Fruit fly (Drosophila melanogaster) whole organism, embryonic: ENCODE measurements around the gene r-l.
A peak's percentile ranks its signal among the peaks of the same experiment; 100 is the strongest.

ENCODE experiments used
- Bdp1 ChIP-seq: fragments of 200-800 bp; sonication (Bioruptor generic); optimal IDR thresholded peaks from 3 replicates; lab custom pipeline; 2016; ENCODE audit warnings: missing biosample characterization, missing genetic modification characterization
- CG10431 ChIP-seq: fragments of 200-800 bp; sonication (Bioruptor generic); optimal IDR thresholded peaks from 3 replicates; lab custom pipeline; 2018; ENCODE audit warnings: missing biosample characterization, mild to moderate bottlenecking, missing genetic modification characterization
- CG10462 ChIP-seq: fragments of 200-800 bp; sonication (Bioruptor generic); optimal IDR thresholded peaks from 2 replicates; lab custom pipeline; 2016; ENCODE audit warnings: missing biosample characterization, missing genetic modification characterization
- CG12659 ChIP-seq: fragments of 200-800 bp; sonication (Bioruptor generic); optimal IDR thresholded peaks from 3 replicates; lab custom pipeline; 2017; ENCODE audit warnings: mild to moderate bottlenecking, missing biosample characterization, missing genetic modification reagents, missing genetic modification characterization
- CG12769 ChIP-seq: fragments of 200-800 bp; sonication (Bioruptor generic); optimal IDR thresholded peaks from 2 replicates; lab custom pipeline; 2019; ENCODE audit warnings: missing biosample characterization, mild to moderate bottlenecking, missing genetic modification characterization, moderate library complexity
- CG13424 ChIP-seq: fragments of 200-800 bp; sonication (Bioruptor generic); optimal IDR thresholded peaks from 2 replicates; lab custom pipeline; 2019; ENCODE audit warnings: missing biosample characterization, mild to moderate bottlenecking, missing genetic modification characterization, moderate library complexity
- CG14965 ChIP-seq: fragments of 200-800 bp; sonication (Bioruptor generic); optimal IDR thresholded peaks from 2 replicates; lab custom pipeline; 2016; ENCODE audit warnings: missing biosample characterization, missing genetic modification characterization, borderline replicate concordance
- CG15479 ChIP-seq: fragments of 200-800 bp; sonication (Bioruptor generic); optimal IDR thresholded peaks from 3 replicates; lab custom pipeline; 2019; ENCODE audit warnings: missing biosample characterization, mild to moderate bottlenecking, missing genetic modification characterization, moderate library complexity
- CG17328 ChIP-seq: fragments of 200-800 bp; sonication (Bioruptor generic); IDR thresholded peaks from 2 replicates; pipeline ENCODE4 v1.3.6; 2022; ENCODE audit warnings: missing biosample characterization, missing genetic modification characterization
- CG30431 ChIP-seq: fragments of 200-800 bp; sonication (Bioruptor generic); optimal IDR thresholded peaks from 2 replicates; lab custom pipeline; 2017; ENCODE audit warnings: missing biosample characterization, missing genetic modification characterization
- CG33557 ChIP-seq: fragments of 200-800 bp; sonication (Bioruptor generic); optimal IDR thresholded peaks from 2 replicates; lab custom pipeline; 2019; ENCODE audit warnings: missing biosample characterization, mild to moderate bottlenecking, missing genetic modification characterization, moderate library complexity
- CG3847 ChIP-seq: fragments of 200-800 bp; sonication (Bioruptor generic); IDR thresholded peaks from 2 replicates; pipeline ENCODE4 v1.3.6; 2022; ENCODE audit warnings: missing biosample characterization, missing genetic modification characterization
- CG4424 ChIP-seq: fragments of 200-800 bp; sonication (Bioruptor generic); optimal IDR thresholded peaks from 3 replicates; lab custom pipeline; 2016; ENCODE audit warnings: missing biosample characterization, missing genetic modification characterization
- CG7786 ChIP-seq: fragments of 200-800 bp; sonication (Bioruptor generic); optimal IDR thresholded peaks from 2 replicates; lab custom pipeline; 2016; ENCODE audit warnings: missing biosample characterization, missing genetic modification characterization
- Dip3 ChIP-seq: fragments of 200-800 bp; sonication (Bioruptor generic); optimal IDR thresholded peaks from 3 replicates; lab custom pipeline; 2016; ENCODE audit warnings: missing biosample characterization, missing genetic modification characterization
- Dll ChIP-seq: fragments of 200-800 bp; sonication (Bioruptor generic); IDR thresholded peaks from 4 replicates; pipeline ENCODE4 v1.3.6; 2022; ENCODE audit warnings: missing biosample characterization, missing genetic modification characterization; ENCODE audit not compliant: partially characterized antibody
- Dref ChIP-seq: fragments of 200-800 bp; sonication (Bioruptor generic); IDR thresholded peaks from 2 replicates; pipeline ENCODE4 v1.3.6; 2022; ENCODE audit warnings: missing biosample characterization, missing genetic modification characterization
- Hmr ChIP-seq: fragments of 200-800 bp; sonication (Bioruptor generic); optimal IDR thresholded peaks from 3 replicates; lab custom pipeline; 2017; ENCODE audit warnings: mild to moderate bottlenecking, missing biosample characterization, missing genetic modification reagents, missing genetic modification characterization
- Hr78 ChIP-seq, 2 experiments: fragments of 200-800 bp in 1 of 2; fragments of >200 bp in 1 of 2; sonication (Bioruptor generic) in 1 of 2; optimal IDR thresholded peaks; 2 replicates each; lab custom pipeline; 2017 to 2019; ENCODE audit warnings: missing biosample characterization in 2 of 2, missing genetic modification characterization in 2 of 2, mild to moderate bottlenecking in 1 of 2, moderate library complexity in 1 of 2
- Med ChIP-seq: fragments of 200-800 bp; sonication (Bioruptor generic); peaks from one replicate; lab custom pipeline; 2016; ENCODE audit warnings: missing biosample characterization, missing genetic modification characterization, mild to moderate bottlenecking, inconsistent platforms, moderate library complexity
- NFAT ChIP-seq: fragments of 200-800 bp; sonication (Bioruptor generic); IDR thresholded peaks from 2 replicates; pipeline ENCODE4 v1.3.6; 2022; ENCODE audit warnings: missing biosample characterization, missing genetic modification characterization
- Pdp1 ChIP-seq, 2 experiments: fragments of 200-800 bp; sonication (Bioruptor generic); optimal IDR thresholded peaks; 3 replicates each; lab custom pipeline; 2016; ENCODE audit warnings: missing biosample characterization in 2 of 2, missing genetic modification characterization in 2 of 2, mild to moderate bottlenecking in 1 of 2, moderate library complexity in 1 of 2
- Ravus ChIP-seq: fragments of 200-800 bp; sonication (Bioruptor generic); IDR thresholded peaks from 2 replicates; pipeline ENCODE4 v1.3.6; 2022; ENCODE audit warnings: missing biosample characterization, missing genetic modification characterization
- Six4 ChIP-seq: fragments of 200-800 bp; sonication (Bioruptor generic); optimal IDR thresholded peaks from 2 replicates; lab custom pipeline; 2016; ENCODE audit warnings: missing biosample characterization, missing genetic modification characterization
- Sox100B ChIP-seq: fragments of 200-800 bp; sonication (Bioruptor generic); optimal IDR thresholded peaks from 3 replicates; lab custom pipeline; 2018; ENCODE audit warnings: missing biosample characterization, mild to moderate bottlenecking, missing genetic modification characterization
- chinmo ChIP-seq: fragments of 200-800 bp; sonication (Bioruptor generic); IDR thresholded peaks from 4 replicates; pipeline ENCODE4 v1.3.6; 2022; ENCODE audit warnings: missing biosample characterization, missing genetic modification characterization; ENCODE audit not compliant: partially characterized antibody
- chn ChIP-seq: fragments of 200-800 bp; sonication (Bioruptor generic); optimal IDR thresholded peaks from 2 replicates; lab custom pipeline; 2016; ENCODE audit warnings: missing biosample characterization, missing genetic modification characterization
- crol ChIP-seq: fragments of 200-800 bp; sonication (Bioruptor generic); IDR thresholded peaks from 2 replicates; pipeline ENCODE4 v1.3.6; 2022; ENCODE audit warnings: missing biosample characterization, missing genetic modification characterization
- dati ChIP-seq: fragments of 200-800 bp; sonication (Bioruptor generic); IDR thresholded peaks from 2 replicates; pipeline ENCODE4 v1.3.6; 2022; ENCODE audit warnings: missing biosample characterization, missing genetic modification characterization
- dmrt11E ChIP-seq: fragments of 200-800 bp; sonication (Bioruptor generic); optimal IDR thresholded peaks from 3 replicates; lab custom pipeline; 2018; ENCODE audit warnings: missing biosample characterization, mild to moderate bottlenecking, missing genetic modification characterization, moderate library complexity
- gcm2 ChIP-seq: fragments of 200-800 bp; sonication (Bioruptor generic); optimal IDR thresholded peaks from 2 replicates; lab custom pipeline; 2016; ENCODE audit warnings: missing biosample characterization, missing genetic modification characterization
- grn ChIP-seq: fragments of 200-800 bp; sonication (Bioruptor generic); optimal IDR thresholded peaks from 3 replicates; lab custom pipeline; 2017; ENCODE audit warnings: missing biosample characterization, missing genetic modification characterization
- hbn ChIP-seq: fragments of 200-800 bp; sonication (Bioruptor generic); IDR thresholded peaks from 2 replicates; pipeline ENCODE4 v1.3.6; 2022; ENCODE audit warnings: missing biosample characterization, missing genetic modification characterization; ENCODE audit not compliant: partially characterized antibody
- inv ChIP-seq: fragments of 200-800 bp; sonication (Bioruptor generic); IDR thresholded peaks from 2 replicates; pipeline ENCODE4 v1.3.6; 2022; ENCODE audit warnings: missing biosample characterization, missing genetic modification characterization; ENCODE audit not compliant: partially characterized antibody
- lab ChIP-seq: fragments of 200-800 bp; sonication (Bioruptor generic); optimal IDR thresholded peaks from 3 replicates; lab custom pipeline; 2017; ENCODE audit warnings: missing biosample characterization, missing genetic modification characterization, mild to moderate bottlenecking, moderate library complexity, missing genetic modification reagents
- mirr ChIP-seq: fragments of 200-800 bp; sonication (Bioruptor generic); optimal IDR thresholded peaks from 3 replicates; lab custom pipeline; 2018; ENCODE audit warnings: missing biosample characterization, mild to moderate bottlenecking, missing genetic modification characterization
- pan ChIP-seq, 4 experiments: fragments of >200 bp in 3 of 4; fragments of 200-800 bp in 1 of 4; sonication (Bioruptor generic) in 1 of 4; optimal IDR thresholded peaks in 3 of 4; IDR thresholded peaks in 1 of 4; 2 replicates each; pipeline versions ENCODE4 v1.3.6 to Lab custom; 2017 to 2022; ENCODE audit warnings: missing biosample characterization in 2 of 4, missing genetic modification characterization in 2 of 4, mixed read lengths in 1 of 4
- pb ChIP-seq: fragments of 200-800 bp; sonication (Bioruptor generic); optimal IDR thresholded peaks from 3 replicates; lab custom pipeline; 2016; ENCODE audit warnings: missing biosample characterization, missing genetic modification characterization
- pros ChIP-seq: fragments of 200-800 bp; sonication (Bioruptor generic); optimal IDR thresholded peaks from 3 replicates; lab custom pipeline; 2019; ENCODE audit warnings: missing biosample characterization, mild to moderate bottlenecking, missing genetic modification characterization, moderate library complexity
- sd ChIP-seq: fragments of 200-800 bp; sonication (Bioruptor generic); optimal IDR thresholded peaks from 3 replicates; lab custom pipeline; 2018; ENCODE audit warnings: missing biosample characterization, mild to moderate bottlenecking, missing genetic modification characterization, moderate library complexity
- sens ChIP-seq: fragments of 200-800 bp; sonication (Bioruptor generic); peaks from one replicate; lab custom pipeline; 2016; ENCODE audit warnings: missing biosample characterization, missing genetic modification characterization
- sens-2 ChIP-seq: fragments of 200-800 bp; sonication (Bioruptor generic); IDR thresholded peaks from 2 replicates; pipeline ENCODE4 v1.3.6; 2022; ENCODE audit warnings: missing biosample characterization, missing genetic modification characterization
- sug ChIP-seq: fragments of 200-800 bp; optimal IDR thresholded peaks from 2 replicates; lab custom pipeline; 2019; ENCODE audit warnings: missing biosample characterization, mild to moderate bottlenecking, missing genetic modification characterization, moderate library complexity
- tll ChIP-seq, 2 experiments: fragments of 200-800 bp in 1 of 2; fragments of >200 bp in 1 of 2; sonication (Bioruptor generic) in 1 of 2; optimal IDR thresholded peaks; 2 replicates each; lab custom pipeline; 2017 to 2019; ENCODE audit warnings: missing biosample characterization in 2 of 2, missing genetic modification characterization in 2 of 2, mild to moderate bottlenecking in 1 of 2, moderate library complexity in 1 of 2
- unpg ChIP-seq: fragments of 200-800 bp; sonication (Bioruptor generic); optimal IDR thresholded peaks from 3 replicates; lab custom pipeline; 2018; ENCODE audit warnings: missing biosample characterization, mild to moderate bottlenecking, missing genetic modification characterization, moderate library complexity
- vnd ChIP-seq: fragments of 200-800 bp; sonication (Bioruptor generic); IDR thresholded peaks from 3 replicates; pipeline ENCODE4 v1.3.6; 2022; ENCODE audit warnings: missing biosample characterization, missing genetic modification characterization; ENCODE audit not compliant: partially characterized antibody

Gene r-l

dm6 chr3R:21080876-21081586 lies 7.9 kb upstream of the r-l start, which contains the start of gene HHEX (continued):
- TF ChIP-seq CG12659 (GFP tag; lab: Kevin White, UChicago) (no peak), NFAT (GFP tag; lab: Robert Waterston, UW) (no peak), crol (GFP tag; lab: Robert Waterston, UW) (peak; percentile 90), Hmr (GFP tag; lab: Kevin White, UChicago) (peak; percentile 12), sug (tag; lab: Kevin White, UChicago) (peak; percentile 98), Dip3 (no peak), Sox100B (no peak), mirr (GFP tag; lab: Kevin White, UChicago) (peak; percentile 87), CG7786 (no peak)
- TF ChIP-seq, all 482 proteins: peak for 40

dm6 chr3R:21078958-21079357 lies 5.8 kb upstream of the r-l start:
- TF ChIP-seq sd (tag; lab: Kevin White, UChicago) (peak; percentile 60), CG30431 (GFP tag; lab: Kevin White, UChicago) (no peak), inv (GFP tag; lab: Robert Waterston, UW) (no peak), lab (peak; percentile 32), CG17328 (GFP tag; lab: Robert Waterston, UW) (no peak), CG3847 (GFP tag; lab: Robert Waterston, UW) (no peak), CG4424 (GFP tag; lab: Kevin White, UChicago) (no peak), chinmo (no peak), CG15479 (no peak), sens-2 (peak; percentile 45; the same call in 1 of the 2 replicates), Med (GFP tag; lab: Kevin White, UChicago) (peak; percentile 43), vnd (GFP tag; lab: Robert Waterston, UW) (peak; percentile 56), Pdp1 (GFP tag; optimal IDR thresholded peaks at IDR 0.05; lab: Kevin White, UChicago) (peak in 1 of 2 experiments; percentile 47), crol (GFP tag; lab: Robert Waterston, UW) (0 out of 2 replicates have a peak, but pooled peaks have one; percentile 21), dmrt11E (no peak), chn (GFP tag; lab: Kevin White, UChicago) (no peak), Six4 (GFP tag; lab: Kevin White, UChicago) (no peak), CG33557 (no peak), sens (GFP tag; lab: Kevin White, UChicago) (peak; percentile 40)

- TF ChIP-seq dati (GFP tag; lab: Robert Waterston, UW) (no peak), crol (GFP tag; lab: Robert Waterston, UW) (peak; percentile 78; the same call in 1 of the 2 replicates), CG12769 (tag; lab: Kevin White, UChicago) (peak; percentile 94), unpg (GFP tag; lab: Kevin White, UChicago) (no peak), CG10431 (GFP tag; lab: Kevin White, UChicago) (no peak), Bdp1 (no peak), Hr78 (GFP tag; optimal IDR thresholded peaks at IDR 0.05; lab: Kevin White, UChicago) (no peak), hbn (GFP tag; lab: Robert Waterston, UW) (no peak), CG10462 (GFP tag; lab: Kevin White, UChicago) (no peak), pros (GFP tag; lab: Kevin White, UChicago) (no peak), lab (peak; percentile 11), CG13424 (tag; lab: Kevin White, UChicago) (no peak), Dref (GFP tag; lab: Robert Waterston, UW) (no peak), CG14965 (GFP tag; lab: Kevin White, UChicago) (no peak), grn (GFP tag; lab: Kevin White, UChicago) (peak; percentile 99), Ravus (no peak), Dll (GFP tag; lab: Robert Waterston, UW) (no peak), pan (optimal IDR thresholded peaks at IDR 0.05; lab: Kevin White, UChicago) (no peak), pan (GFP tag; optimal IDR thresholded peaks at IDR 0.05 in 1 of 2, IDR thresholded peaks at IDR 0.05 in 1 of 2) (no peak), pb (GFP tag; lab: Kevin White, UChicago) (no peak), gcm2 (GFP tag; lab: Kevin White, UChicago) (no peak), tll (GFP tag; optimal IDR thresholded peaks at IDR 0.05; lab: Kevin White, UChicago) (no peak)
Measured at dm6 chr3R:21078211-21078610, 5.1 kb upstream of the r-l start.
